Worm (Caenorhabditis elegans): ENCODE data around the gene cyn-9.

ce11 chrIII:3674149-3674548, 25.3 kb downstream of the cyn-9 start:
- TF ChIP-seq ceh-30 (tag; optimal IDR thresholded peaks at IDR 0.05), result no peak
- no peak for TF ChIP-seq tbx-2 (tag; optimal IDR thresholded peaks at IDR 0.05)
- no peak for TF ChIP-seq ceh-6 (GFP tag; optimal IDR thresholded peaks at IDR 0.05)
- no peak for TF ChIP-seq pha-2 (tag; optimal IDR thresholded peaks at IDR 0.05)
- TF ChIP-seq madf-2 (tag; optimal IDR thresholded peaks at IDR 0.05), result no peak
- TF ChIP-seq dve-1 (tag; optimal IDR thresholded peaks at IDR 0.05), result no peak
- no peak for TF ChIP-seq sdc-2 (tag; optimal IDR thresholded peaks at IDR 0.05)
- no peak for TF ChIP-seq zip-5 (tag; optimal IDR thresholded peaks at IDR 0.05)
- TF ChIP-seq pha-4 (tag; optimal IDR thresholded peaks at IDR 0.05), result no peak
- no peak for TF ChIP-seq tbx-7 (tag; optimal IDR thresholded peaks at IDR 0.05)

Data from whole organism, late embryonic.